Worm (Caenorhabditis elegans) whole organism, L4 larva: ENCODE measurements around the gene B0496.6.

Experiments
- ces-1 ChIP-seq: fragments of 150-350 bp; sonication (generic microtip); optimal IDR thresholded peaks from 4 replicates; lab custom pipeline; 2014; ENCODE audit warnings: missing biosample characterization, missing genetic modification reagents, missing genetic modification characterization
- cey-2 ChIP-seq: sonication (generic microtip); optimal IDR thresholded peaks from 3 replicates; lab custom pipeline; 2017; ENCODE audit warnings: missing genetic modification characterization, mild to moderate bottlenecking, missing compliant biosample characterization, antibody characterized with exemption, borderline replicate concordance; ENCODE audit not compliant: insufficient read depth
- hmg-1.1 ChIP-seq: fragments of 200-800 bp; sonication (Bioruptor generic); IDR thresholded peaks from 2 replicates; pipeline ENCODE4 v1.3.6; 2022; ENCODE audit warnings: missing genetic modification reagents, missing genetic modification characterization, missing compliant biosample characterization
- lim-7 ChIP-seq: fragments of 200-800 bp; sonication (Bioruptor generic); IDR thresholded peaks from 2 replicates; pipeline ENCODE4 v1.3.6; 2022; ENCODE audit warnings: missing genetic modification characterization, missing compliant biosample characterization
- lin-13 ChIP-seq: fragments of 150-350 bp; optimal IDR thresholded peaks from 2 replicates; lab custom pipeline; 2014; ENCODE audit warnings: missing biosample characterization, missing genetic modification reagents, missing genetic modification characterization
- nhr-237 ChIP-seq: sonication (generic microtip); optimal IDR thresholded peaks from 2 replicates; lab custom pipeline; 2017; ENCODE audit warnings: missing biosample characterization, missing genetic modification characterization
- pha-4 ChIP-seq, 2 experiments: fragments of 150-350 bp in 1 of 2; fragments of 200-800 bp in 1 of 2; sonication (Bioruptor generic) in 1 of 2; IDR thresholded peaks in 1 of 2; optimal IDR thresholded peaks in 1 of 2; 2 replicates each; pipeline versions ENCODE4 v1.3.6 to Lab custom; 2014 to 2022; ENCODE audit warnings: missing genetic modification characterization in 2 of 2, missing genetic modification reagents in 2 of 2, missing biosample characterization in 1 of 2, missing compliant biosample characterization in 1 of 2
- pqm-1 ChIP-seq: sonication (generic microtip); optimal IDR thresholded peaks from 2 replicates; lab custom pipeline; 2017; ENCODE audit warnings: missing biosample characterization, missing genetic modification characterization
- snpc-4 ChIP-seq: fragments of 150-350 bp; optimal IDR thresholded peaks from 2 replicates; lab custom pipeline; 2014; ENCODE audit warnings: missing biosample characterization, missing genetic modification characterization
- spr-3 ChIP-seq: fragments of 200-800 bp; sonication (Bioruptor generic); optimal IDR thresholded peaks from 2 replicates; lab custom pipeline; 2018; ENCODE audit warnings: mild to moderate bottlenecking, missing genetic modification characterization, missing compliant biosample characterization
- unc-39 ChIP-seq: sonication (generic microtip); optimal IDR thresholded peaks from 2 replicates; lab custom pipeline; 2017; ENCODE audit warnings: missing biosample characterization, missing genetic modification characterization
- ztf-11 ChIP-seq: fragments of 150-350 bp; optimal IDR thresholded peaks from 2 replicates; lab custom pipeline; 2014; ENCODE audit warnings: missing biosample characterization, missing genetic modification characterization

ce11 chrIV:7381754-7382153, 37.2 kb upstream of the B0496.6 start, which contains the start of gene ptp-8:
- TF ChIP-seq ztf-11 (no peak), hmg-1.1 (GFP tag; lab: Robert Waterston, UW) (no peak), snpc-4 (tag; lab: Kevin White, UChicago) (no peak), cey-2 (tag; lab: Kevin White, UChicago) (no peak), unc-39 (tag; lab: Kevin White, UChicago) (no peak), lim-7 (no peak), nhr-237 (tag; lab: Kevin White, UChicago) (no peak), ces-1 (GFP tag; lab: Kevin White, UChicago) (no peak), pqm-1 (tag; lab: Kevin White, UChicago) (no peak), lin-13 (GFP tag; lab: Kevin White, UChicago) (no peak), spr-3 (GFP tag; lab: Kevin White, UChicago) (no peak), pha-4 (GFP tag; IDR thresholded peaks at IDR 0.05; lab: Robert Waterston, UW) (no peak), pha-4 (tag; optimal IDR thresholded peaks at IDR 0.05; lab: Kevin White, UChicago) (no peak)
